Worm (Caenorhabditis elegans) whole organism, late embryonic: ENCODE data around the gene cnc-3.

Experiments used
- C38D4.7 ChIP-seq: fragments of 200-800 bp; sonication (Bioruptor generic); optimal IDR thresholded peaks from 2 replicates; lab custom pipeline; 2018; ENCODE audit warnings: mild to moderate bottlenecking, missing genetic modification characterization, moderate library complexity, missing compliant biosample characterization
- K02D7.2 ChIP-seq: sonication (generic microtip); optimal IDR thresholded peaks from 2 replicates; lab custom pipeline; 2017; ENCODE audit warnings: mild to moderate bottlenecking, missing genetic modification characterization, missing compliant biosample characterization
- K09A11.1 ChIP-seq: sonication (generic microtip); optimal IDR thresholded peaks from 2 replicates; lab custom pipeline; 2017; ENCODE audit warnings: antibody characterized with exemption, mild to moderate bottlenecking, missing genetic modification characterization, missing compliant biosample characterization; ENCODE audit not compliant: insufficient read depth
- T23F11.4 ChIP-seq: fragments of 200-800 bp; sonication (Bioruptor generic); optimal IDR thresholded peaks from 2 replicates; lab custom pipeline; 2018; ENCODE audit warnings: mild to moderate bottlenecking, missing genetic modification characterization, missing compliant biosample characterization
- ceh-18 ChIP-seq: sonication (generic microtip); optimal IDR thresholded peaks from 2 replicates; lab custom pipeline; 2016; ENCODE audit warnings: missing genetic modification characterization, missing compliant biosample characterization
- ceh-2 ChIP-seq: sonication (generic microtip); optimal IDR thresholded peaks from 2 replicates; lab custom pipeline; 2016; ENCODE audit warnings: missing genotype, missing genetic modification characterization, missing compliant biosample characterization
- ceh-22 ChIP-seq: sonication (generic microtip); optimal IDR thresholded peaks from 2 replicates; lab custom pipeline; 2017; ENCODE audit warnings: missing biosample characterization, missing genetic modification characterization
- ceh-24 ChIP-seq: sonication (generic microtip); optimal IDR thresholded peaks from 2 replicates; lab custom pipeline; 2016; ENCODE audit warnings: mild to moderate bottlenecking, missing genetic modification characterization, missing compliant biosample characterization
- ceh-30 ChIP-seq: fragments of 150-350 bp; optimal IDR thresholded peaks from 2 replicates; lab custom pipeline; 2014; ENCODE audit warnings: missing biosample characterization, missing genetic modification characterization
- ceh-31 ChIP-seq: sonication (generic microtip); optimal IDR thresholded peaks from 2 replicates; lab custom pipeline; 2016; ENCODE audit warnings: missing genetic modification characterization, missing compliant biosample characterization
- che-1 ChIP-seq: sonication (generic microtip); optimal IDR thresholded peaks from 2 replicates; lab custom pipeline; 2016; ENCODE audit warnings: mild to moderate bottlenecking, missing genetic modification characterization, missing compliant biosample characterization
- dve-1 ChIP-seq: sonication (generic microtip); optimal IDR thresholded peaks from 2 replicates; lab custom pipeline; 2017; ENCODE audit warnings: antibody characterized with exemption, mild to moderate bottlenecking, missing genetic modification characterization, missing compliant biosample characterization
- elt-2 ChIP-seq: sonication (generic microtip); optimal IDR thresholded peaks from 2 replicates; lab custom pipeline; 2016; ENCODE audit warnings: missing genetic modification reagents, missing genetic modification characterization, missing compliant biosample characterization
- fax-1 ChIP-seq: sonication (generic microtip); optimal IDR thresholded peaks from 2 replicates; lab custom pipeline; 2016; ENCODE audit warnings: missing genotype, missing genetic modification characterization, missing compliant biosample characterization
- fkh-6 ChIP-seq: sonication (generic microtip); optimal IDR thresholded peaks from 2 replicates; lab custom pipeline; 2016; ENCODE audit warnings: missing genetic modification characterization, missing compliant biosample characterization
- gmeb-2 ChIP-seq: sonication (generic microtip); optimal IDR thresholded peaks from 2 replicates; lab custom pipeline; 2016; ENCODE audit warnings: missing genetic modification characterization, inconsistent platforms, missing compliant biosample characterization
- hlh-30 ChIP-seq: sonication (generic microtip); optimal IDR thresholded peaks from 2 replicates; lab custom pipeline; 2017; ENCODE audit warnings: antibody characterized with exemption, missing genetic modification characterization, missing compliant biosample characterization; ENCODE audit not compliant: insufficient read depth
- hlh-6 ChIP-seq: sonication (generic microtip); optimal IDR thresholded peaks from 2 replicates; lab custom pipeline; 2016; ENCODE audit warnings: missing genotype, missing genetic modification characterization, missing compliant biosample characterization
- hlh-8 ChIP-seq: sonication (generic microtip); optimal IDR thresholded peaks from 2 replicates; lab custom pipeline; 2016; ENCODE audit warnings: missing genotype, missing genetic modification characterization, missing compliant biosample characterization
- madf-2 ChIP-seq: sonication (generic microtip); optimal IDR thresholded peaks from 2 replicates; lab custom pipeline; 2017; ENCODE audit warnings: missing genetic modification characterization, missing compliant biosample characterization
- mec-3 ChIP-seq: sonication (generic microtip); optimal IDR thresholded peaks from 2 replicates; lab custom pipeline; 2016; ENCODE audit warnings: borderline replicate concordance, missing genetic modification characterization, missing compliant biosample characterization
- nfya-1 ChIP-seq: sonication (generic microtip); optimal IDR thresholded peaks from 2 replicates; lab custom pipeline; 2017; ENCODE audit warnings: missing genetic modification characterization, mild to moderate bottlenecking, missing compliant biosample characterization, antibody characterized with exemption, moderate library complexity
- nhr-11 ChIP-seq: fragments of 150-350 bp; optimal IDR thresholded peaks from 2 replicates; lab custom pipeline; 2014; ENCODE audit warnings: missing biosample characterization, missing genetic modification characterization
- npax-4 ChIP-seq: sonication (generic microtip); optimal IDR thresholded peaks from 2 replicates; lab custom pipeline; 2016; ENCODE audit warnings: missing genetic modification characterization, missing compliant biosample characterization
- odd-2 ChIP-seq: sonication (generic microtip); optimal IDR thresholded peaks from 2 replicates; lab custom pipeline; 2017; ENCODE audit warnings: antibody characterized with exemption, mild to moderate bottlenecking, missing genetic modification characterization, missing compliant biosample characterization
- pag-3 ChIP-seq: sonication (generic microtip); optimal IDR thresholded peaks from 2 replicates; lab custom pipeline; 2016; ENCODE audit warnings: missing compliant biosample characterization, missing genetic modification characterization, borderline replicate concordance
- pax-1 ChIP-seq: fragments of 150-350 bp; optimal IDR thresholded peaks from 2 replicates; lab custom pipeline; 2014; ENCODE audit warnings: missing biosample characterization, missing genetic modification characterization
- pha-2 ChIP-seq: sonication (generic microtip); optimal IDR thresholded peaks from 2 replicates; lab custom pipeline; 2017; ENCODE audit warnings: mild to moderate bottlenecking, missing genetic modification characterization, missing compliant biosample characterization
- pqm-1 ChIP-seq: sonication (generic microtip); optimal IDR thresholded peaks from 2 replicates; lab custom pipeline; 2016; ENCODE audit warnings: missing genetic modification characterization, missing compliant biosample characterization
- pros-1 ChIP-seq: fragments of 150-350 bp; optimal IDR thresholded peaks from 2 replicates; lab custom pipeline; 2014; ENCODE audit warnings: missing biosample characterization, missing genetic modification reagents, missing genetic modification characterization
- ref-2 ChIP-seq: sonication (generic microtip); optimal IDR thresholded peaks from 2 replicates; lab custom pipeline; 2016; ENCODE audit warnings: missing genetic modification characterization, missing compliant biosample characterization
- rnt-1 ChIP-seq: sonication (generic microtip); optimal IDR thresholded peaks from 2 replicates; lab custom pipeline; 2016; ENCODE audit warnings: missing genetic modification characterization, missing compliant biosample characterization
- sdc-2 ChIP-seq: sonication (generic microtip); optimal IDR thresholded peaks from 2 replicates; lab custom pipeline; 2016; ENCODE audit warnings: missing genotype, missing genetic modification characterization, missing compliant biosample characterization
- syd-9 ChIP-seq: sonication (generic microtip); optimal IDR thresholded peaks from 2 replicates; lab custom pipeline; 2016; ENCODE audit warnings: mild to moderate bottlenecking, missing genetic modification characterization, moderate library complexity, missing compliant biosample characterization
- unc-3 ChIP-seq, 2 experiments: fragments of 200-800 bp in 1 of 2; sonication (Bioruptor generic) in 1 of 2; sonication (generic microtip) in 1 of 2; conservative IDR thresholded peaks in 1 of 2; optimal IDR thresholded peaks in 1 of 2; 2 replicates each; pipeline versions ENCODE4 v1.3.6 to Lab custom; 2016 to 2022; ENCODE audit warnings: missing compliant biosample characterization in 2 of 2, missing genetic modification characterization in 2 of 2, missing genetic modification reagents in 1 of 2
- unc-42 ChIP-seq: sonication (generic microtip); optimal IDR thresholded peaks from 2 replicates; lab custom pipeline; 2016; ENCODE audit warnings: missing genotype, missing genetic modification characterization, missing compliant biosample characterization
- unc-55 ChIP-seq: sonication (generic microtip); optimal IDR thresholded peaks from 2 replicates; lab custom pipeline; 2017; ENCODE audit warnings: missing biosample characterization, missing genetic modification reagents, missing genetic modification characterization
- zip-5 ChIP-seq: sonication (generic microtip); optimal IDR thresholded peaks from 2 replicates; lab custom pipeline; 2016; ENCODE audit warnings: missing genetic modification characterization, missing compliant biosample characterization
- ztf-16 ChIP-seq: sonication (generic microtip); optimal IDR thresholded peaks from 2 replicates; lab custom pipeline; 2017; ENCODE audit warnings: missing genetic modification characterization, missing compliant biosample characterization

Gene cnc-3

DNA sequence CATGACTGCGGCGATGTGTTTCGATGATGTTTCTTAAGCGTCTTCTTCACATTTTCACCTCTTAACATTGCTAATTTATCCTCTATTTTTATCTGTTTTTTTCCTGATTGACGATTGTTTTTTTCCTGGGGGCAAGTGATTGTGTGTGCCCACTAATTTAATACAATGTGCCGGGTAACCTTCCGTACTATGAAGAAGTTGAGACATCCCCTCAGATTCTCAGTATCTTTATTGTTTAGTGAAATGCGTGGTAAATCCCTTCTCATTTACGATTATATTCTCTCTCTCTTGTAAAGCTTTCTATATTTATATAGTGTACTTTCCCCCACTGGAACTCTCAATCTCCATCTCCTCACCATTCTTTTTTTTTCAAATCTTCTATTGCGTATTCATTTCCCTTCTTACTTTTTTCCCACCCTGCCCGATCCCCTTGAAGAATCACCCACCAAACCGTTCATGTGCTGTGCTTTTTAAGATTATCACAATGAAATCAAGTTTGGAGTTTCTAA lies 28.5 kb downstream of the cnc-3 start:
- TF ChIP-seq nfya-1 (tag; lab: Kevin White, UChicago), result no peak
- TF ChIP-seq ztf-16 (tag; lab: Kevin White, UChicago), result no peak
- TF ChIP-seq ceh-30, result no peak
- no peak for TF ChIP-seq rnt-1 (tag; lab: Kevin White, UChicago)
- TF ChIP-seq elt-2 (tag; lab: Kevin White, UChicago), result no peak
- no peak for TF ChIP-seq zip-5 (tag; lab: Kevin White, UChicago)

- TF ChIP-seq hlh-8 (no peak), ceh-24 (no peak), pax-1 (no peak), mec-3 (tag; lab: Kevin White, UChicago) (no peak), nhr-11 (no peak), rnt-1 (tag; lab: Kevin White, UChicago) (no peak), K02D7.2 (no peak), elt-2 (tag; lab: Kevin White, UChicago) (no peak), ceh-31 (tag; lab: Kevin White, UChicago) (no peak), gmeb-2 (tag; lab: Kevin White, UChicago) (no peak), pha-2 (tag; lab: Kevin White, UChicago) (no peak), che-1 (tag; lab: Kevin White, UChicago) (no peak), T23F11.4 (no peak), pros-1 (no peak), hlh-6 (tag; lab: Kevin White, UChicago) (no peak), pqm-1 (tag; lab: Kevin White, UChicago) (no peak)
These were observed 29.0 kb downstream of the cnc-3 start for ce11 chrV:1476841-1477240.

ce11 chrV:1480841-1481240 lies 33.0 kb downstream of the cnc-3 start:
- TF ChIP-seq rnt-1 (tag; lab: Kevin White, UChicago), result no peak
- no peak for TF ChIP-seq fkh-6 (tag; lab: Kevin White, UChicago)
- TF ChIP-seq pag-3, result no peak
- peak; percentile 60 for TF ChIP-seq ceh-18 (tag; lab: Kevin White, UChicago)

DNA sequence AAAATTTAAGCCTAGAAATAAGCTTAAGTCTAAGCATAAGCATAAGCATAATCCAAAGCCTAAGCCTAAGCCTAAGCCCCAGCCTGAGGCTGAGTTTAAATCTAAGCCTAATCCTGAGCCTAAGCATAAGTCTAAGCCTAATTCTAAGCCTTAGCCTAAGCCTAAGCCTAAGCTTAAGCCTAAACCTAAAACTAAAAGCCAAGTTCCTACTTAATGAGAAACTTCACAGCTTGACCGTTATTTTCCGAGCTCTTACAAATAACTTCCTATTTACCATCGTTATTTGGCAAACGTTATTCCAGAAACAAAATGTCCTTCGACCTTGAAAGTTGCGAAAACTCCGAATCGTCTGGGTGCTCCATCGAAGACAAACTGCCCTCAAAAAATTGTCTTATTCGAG lies 33.9 kb downstream of the cnc-3 start, which contains the start of gene C38C3.4:
Gene C38C3.4, plus strand, starts transcription at position 301 of the 400 bp plus-strand sequence.
- TF ChIP-seq ref-2 (tag; lab: Kevin White, UChicago) (no peak), dve-1 (tag; lab: Kevin White, UChicago) (peak; percentile 42)

- TF ChIP-seq hlh-8, result no peak
- no peak for TF ChIP-seq hlh-30 (tag; lab: Kevin White, UChicago)
- TF ChIP-seq unc-42 (tag; lab: Kevin White, UChicago), result peak; percentile 67
- TF ChIP-seq ceh-2 (tag; lab: Kevin White, UChicago), result no peak
- no peak for TF ChIP-seq elt-2 (tag; lab: Kevin White, UChicago)
- no peak for TF ChIP-seq ceh-18 (tag; lab: Kevin White, UChicago)
- TF ChIP-seq rnt-1 (tag; lab: Kevin White, UChicago), result no peak
These were observed 38.2 kb downstream of the cnc-3 start for ce11 chrV:1486031-1486430.

DNA sequence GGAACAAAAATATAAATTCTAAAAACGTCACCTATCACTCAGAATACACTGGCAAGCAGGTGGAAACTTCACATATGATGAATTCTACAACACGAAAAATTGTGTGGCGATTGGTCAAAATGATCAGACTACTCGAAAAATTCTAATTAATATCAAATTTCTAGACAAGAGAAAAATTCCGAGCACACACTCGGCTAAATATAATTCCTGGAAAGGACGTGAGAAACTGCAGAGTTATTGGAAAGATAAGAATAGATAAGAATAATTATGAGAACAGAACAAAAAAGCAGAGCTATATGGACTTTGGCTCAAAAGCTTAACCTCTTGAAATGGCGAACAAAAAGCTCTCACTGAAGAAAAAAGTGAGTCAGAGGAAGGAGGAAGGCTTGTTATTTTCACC lies 39.5 kb downstream of the cnc-3 start:
- TF ChIP-seq ceh-22 (tag; lab: Kevin White, UChicago), result no peak
- TF ChIP-seq syd-9 (tag; lab: Kevin White, UChicago), result no peak

DNA sequence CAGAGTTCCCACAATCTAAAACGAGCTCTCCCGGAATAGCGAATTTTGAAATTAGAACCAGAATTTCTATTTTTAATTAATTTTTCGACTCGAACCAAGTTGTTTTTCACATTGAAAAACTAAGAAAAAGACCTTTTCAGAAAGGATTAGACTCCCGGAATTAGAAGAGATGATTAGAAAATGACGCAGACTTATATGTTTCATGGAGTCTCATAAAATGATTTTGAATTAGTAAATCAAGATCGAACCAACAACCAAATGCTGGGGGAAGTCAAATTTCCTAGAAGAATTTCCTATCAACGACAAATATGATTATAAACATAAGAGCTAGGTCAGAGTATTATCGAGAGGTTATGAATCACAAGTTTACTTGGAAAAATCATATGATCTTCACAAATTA lies 40.8 kb downstream of the cnc-3 start:
- TF ChIP-seq K09A11.1 (tag; lab: Kevin White, UChicago) (no peak), ceh-30 (no peak), hlh-6 (tag; lab: Kevin White, UChicago) (no peak), npax-4 (no peak), ztf-16 (tag; lab: Kevin White, UChicago) (no peak), madf-2 (no peak), ceh-31 (tag; lab: Kevin White, UChicago) (no peak), nfya-1 (tag; lab: Kevin White, UChicago) (no peak), sdc-2 (tag; lab: Kevin White, UChicago) (no peak), ref-2 (tag; lab: Kevin White, UChicago) (no peak), unc-3 (GFP tag; conservative IDR thresholded peaks at IDR 0.05; lab: Robert Waterston, UW) (no peak), unc-3 (tag; optimal IDR thresholded peaks at IDR 0.05; lab: Kevin White, UChicago) (no peak), fax-1 (tag; lab: Kevin White, UChicago) (no peak), unc-55 (GFP tag; lab: Kevin White, UChicago) (no peak), ceh-22 (tag; lab: Kevin White, UChicago) (no peak), C38D4.7 (GFP tag; lab: Kevin White, UChicago) (no peak), odd-2 (tag; lab: Kevin White, UChicago) (no peak), mec-3 (tag; lab: Kevin White, UChicago) (no peak)
- TF ChIP-seq, all 69 proteins: peak for 0
